Fruit fly (Drosophila melanogaster) whole organism, embryonic: Measurements from ENCODE around the gene wisp.

Experiments used
- CG10147 ChIP-seq: fragments of 200-800 bp; sonication (Bioruptor generic); optimal IDR thresholded peaks from 2 replicates; lab custom pipeline; 2019; ENCODE audit warnings: missing biosample characterization, mild to moderate bottlenecking, missing genetic modification characterization, moderate library complexity
- CG3838 ChIP-seq: fragments of 200-800 bp; sonication (Bioruptor generic); optimal IDR thresholded peaks from 3 replicates; lab custom pipeline; 2016; ENCODE audit warnings: missing biosample characterization, missing genetic modification characterization
- CG4360 ChIP-seq: fragments of 200-800 bp; sonication (Bioruptor generic); IDR thresholded peaks from 2 replicates; pipeline ENCODE4 v1.3.6; 2022; ENCODE audit warnings: missing biosample characterization, missing genetic modification characterization
- dpn ChIP-seq, 2 experiments: fragments of 200-800 bp; sonication (Bioruptor generic); optimal IDR thresholded peaks; 3 replicates each; lab custom pipeline; 2016; ENCODE audit warnings: missing biosample characterization in 2 of 2, missing genetic modification characterization in 2 of 2
- ftz-f1 ChIP-seq: fragments of 200-800 bp; sonication (Bioruptor generic); optimal IDR thresholded peaks from 2 replicates; lab custom pipeline; 2016; ENCODE audit warnings: missing biosample characterization, missing genetic modification characterization
- hbn ChIP-seq: fragments of 200-800 bp; sonication (Bioruptor generic); IDR thresholded peaks from 2 replicates; pipeline ENCODE4 v1.3.6; 2022; ENCODE audit warnings: missing biosample characterization, missing genetic modification characterization; ENCODE audit not compliant: partially characterized antibody

DNA sequence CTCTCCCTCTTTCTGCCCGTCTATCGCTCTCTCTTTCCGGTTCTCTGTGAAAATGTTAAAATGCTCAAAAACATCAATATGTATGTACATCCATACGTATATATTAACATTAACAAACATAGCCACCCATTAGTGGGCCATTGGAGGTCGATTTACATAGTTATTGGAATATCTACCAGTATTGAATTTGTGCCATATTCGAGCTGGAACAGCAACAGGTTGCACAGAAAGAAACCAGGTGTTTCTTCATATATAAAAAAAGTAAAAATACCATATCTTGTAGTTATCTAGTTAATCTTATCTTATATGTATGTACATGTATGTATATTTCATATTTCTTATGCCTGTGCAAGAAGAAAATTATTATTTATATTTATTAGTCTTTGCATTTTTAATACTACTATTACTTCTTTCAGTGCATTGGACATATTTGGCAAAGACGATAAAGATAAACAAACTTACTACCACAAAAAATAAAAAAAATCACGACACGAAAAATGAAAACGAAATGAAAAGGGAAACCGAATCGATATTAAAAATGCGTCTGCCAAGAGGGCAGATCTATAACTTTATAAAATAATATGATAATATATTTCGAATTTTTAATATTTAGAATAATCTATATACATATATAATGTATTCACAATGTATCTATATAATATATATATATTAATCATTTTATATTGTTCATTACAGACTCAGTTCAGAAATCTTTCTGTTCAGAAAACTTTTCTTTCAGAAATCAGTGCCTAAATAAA, 45.1 kb upstream of the wisp start:
- TF ChIP-seq dpn (GFP tag; optimal IDR thresholded peaks at IDR 0.05; lab: Kevin White, UChicago) (peak in 1 of 2 experiments; percentile 27), CG10147 (GFP tag; lab: Kevin White, UChicago) (peak; percentile 5), ftz-f1 (GFP tag; lab: Kevin White, UChicago) (no peak), CG3838 (GFP tag; lab: Kevin White, UChicago) (no peak), CG4360 (no peak), hbn (GFP tag; lab: Robert Waterston, UW) (no peak)
